Fruit fly (Drosophila melanogaster) whole organism, embryonic: Measurements from ENCODE around the gene mRRF2.

ENCODE experiments used
- Asciz ChIP-seq: fragments of 200-800 bp; sonication (Bioruptor generic); optimal IDR thresholded peaks from 2 replicates; lab custom pipeline; 2017; ENCODE audit warnings: missing biosample characterization, mild to moderate bottlenecking, missing genetic modification characterization, missing genetic modification reagents
- CG10959 ChIP-seq: fragments of 200-800 bp; sonication (Bioruptor generic); IDR thresholded peaks from 2 replicates; pipeline ENCODE4 v1.3.6; 2022; ENCODE audit warnings: missing biosample characterization, missing genetic modification characterization
- CG12236 ChIP-seq: fragments of 200-800 bp; sonication (Bioruptor generic); optimal IDR thresholded peaks from 2 replicates; lab custom pipeline; 2016; ENCODE audit warnings: missing biosample characterization, missing genetic modification characterization
- CG13894 ChIP-seq: fragments of 200-800 bp; sonication (Bioruptor generic); optimal IDR thresholded peaks from 3 replicates; lab custom pipeline; 2018; ENCODE audit warnings: missing biosample characterization, mild to moderate bottlenecking, missing genetic modification characterization, moderate library complexity
- CG15514 ChIP-seq: fragments of 200-800 bp; sonication (Bioruptor generic); optimal IDR thresholded peaks from 3 replicates; lab custom pipeline; 2017; ENCODE audit warnings: missing biosample characterization, missing genetic modification characterization, mild to moderate bottlenecking, moderate library complexity, missing genetic modification reagents
- CG15696 ChIP-seq: fragments of 200-800 bp; sonication (Bioruptor generic); optimal IDR thresholded peaks from 2 replicates; lab custom pipeline; 2019; ENCODE audit warnings: missing biosample characterization, mild to moderate bottlenecking, missing genetic modification characterization, moderate library complexity
- CG1832 ChIP-seq: fragments of 200-800 bp; sonication (Bioruptor generic); optimal IDR thresholded peaks from 2 replicates; lab custom pipeline; 2017; ENCODE audit warnings: missing biosample characterization, mild to moderate bottlenecking, missing genetic modification characterization, inconsistent platforms
- CG2199 ChIP-seq: fragments of 200-800 bp; sonication (Bioruptor generic); IDR thresholded peaks from 3 replicates; pipeline ENCODE4 v1.3.6; 2022; ENCODE audit warnings: missing biosample characterization, missing genetic modification characterization
- CG31441 ChIP-seq: fragments of 200-800 bp; sonication (Bioruptor generic); IDR thresholded peaks from 2 replicates; pipeline ENCODE4 v1.3.6; 2022; ENCODE audit warnings: missing biosample characterization, missing genetic modification characterization
- CG34376 ChIP-seq: fragments of 200-800 bp; sonication (Bioruptor generic); optimal IDR thresholded peaks from 2 replicates; lab custom pipeline; 2018; ENCODE audit warnings: missing biosample characterization, mild to moderate bottlenecking, missing genetic modification characterization
- CG3847 ChIP-seq: fragments of 200-800 bp; sonication (Bioruptor generic); IDR thresholded peaks from 2 replicates; pipeline ENCODE4 v1.3.6; 2022; ENCODE audit warnings: missing biosample characterization, missing genetic modification characterization
- CG4282 ChIP-seq: fragments of 200-800 bp; sonication (Bioruptor generic); optimal IDR thresholded peaks from 2 replicates; lab custom pipeline; 2016; ENCODE audit warnings: missing biosample characterization, missing genetic modification characterization
- CG6175 ChIP-seq: fragments of 200-800 bp; sonication (Bioruptor generic); IDR thresholded peaks from 3 replicates; pipeline ENCODE4 v1.3.6; 2022; ENCODE audit warnings: missing biosample characterization, missing genetic modification characterization
- CG7987 ChIP-seq: fragments of 200-800 bp; sonication (Bioruptor generic); optimal IDR thresholded peaks from 2 replicates; lab custom pipeline; 2018; ENCODE audit warnings: missing biosample characterization, mild to moderate bottlenecking, missing genetic modification characterization, moderate library complexity
- CG8478 ChIP-seq: fragments of >200 bp; optimal IDR thresholded peaks from 2 replicates; lab custom pipeline; 2018
- CG8924 ChIP-seq: fragments of 200-800 bp; optimal IDR thresholded peaks from 3 replicates; lab custom pipeline; 2019; ENCODE audit warnings: missing biosample characterization, mild to moderate bottlenecking, missing genetic modification characterization, moderate library complexity
- CG9215 ChIP-seq: fragments of 200-800 bp; sonication (Bioruptor generic); IDR thresholded peaks from 2 replicates; pipeline ENCODE4 v1.3.6; 2022; ENCODE audit warnings: missing biosample characterization, missing genetic modification characterization
- CG9437 ChIP-seq: fragments of 200-800 bp; sonication (Bioruptor generic); optimal IDR thresholded peaks from 2 replicates; lab custom pipeline; 2018; ENCODE audit warnings: missing biosample characterization, mild to moderate bottlenecking, missing genetic modification characterization
- D19A ChIP-seq: fragments of 200-800 bp; optimal IDR thresholded peaks from 3 replicates; lab custom pipeline; 2019; ENCODE audit warnings: missing biosample characterization, mild to moderate bottlenecking, missing genetic modification characterization, moderate library complexity
- Deaf1 ChIP-seq: fragments of 200-800 bp; optimal IDR thresholded peaks from 3 replicates; lab custom pipeline; 2019; ENCODE audit warnings: missing biosample characterization, mild to moderate bottlenecking, missing genetic modification characterization, moderate library complexity
- Doc2 ChIP-seq: fragments of 200-800 bp; sonication (Bioruptor generic); IDR thresholded peaks from 2 replicates; pipeline ENCODE4 v1.3.6; 2022; ENCODE audit warnings: missing biosample characterization, missing genetic modification characterization
- ERR ChIP-seq: fragments of 200-800 bp; sonication (Bioruptor generic); optimal IDR thresholded peaks from 2 replicates; lab custom pipeline; 2016; ENCODE audit warnings: missing biosample characterization, missing genetic modification characterization
- Gsc ChIP-seq: fragments of 200-800 bp; sonication (Bioruptor generic); IDR thresholded peaks from 2 replicates; pipeline ENCODE4 v1.3.6; 2022; ENCODE audit warnings: missing biosample characterization, missing genetic modification characterization
- Hand ChIP-seq: fragments of 200-800 bp; sonication (Bioruptor generic); optimal IDR thresholded peaks from 2 replicates; lab custom pipeline; 2017; ENCODE audit warnings: mild to moderate bottlenecking, missing biosample characterization, missing genetic modification reagents, missing genetic modification characterization
- HmgD ChIP-seq: fragments of 200-800 bp; sonication (Bioruptor generic); optimal IDR thresholded peaks from 3 replicates; lab custom pipeline; 2016; ENCODE audit warnings: missing biosample characterization, missing genetic modification characterization
- Hmr ChIP-seq: fragments of 200-800 bp; sonication (Bioruptor generic); optimal IDR thresholded peaks from 3 replicates; lab custom pipeline; 2017; ENCODE audit warnings: mild to moderate bottlenecking, missing biosample characterization, missing genetic modification reagents, missing genetic modification characterization
- Lhr ChIP-seq: fragments of 200-800 bp; sonication (Bioruptor generic); optimal IDR thresholded peaks from 3 replicates; lab custom pipeline; 2017; ENCODE audit warnings: mild to moderate bottlenecking, missing biosample characterization, missing genetic modification reagents, missing genetic modification characterization
- NC2β ChIP-seq: fragments of 200-800 bp; sonication (Bioruptor generic); optimal IDR thresholded peaks from 2 replicates; lab custom pipeline; 2016; ENCODE audit warnings: missing biosample characterization, missing genetic modification characterization
- Nf-YC ChIP-seq: fragments of 200-800 bp; optimal IDR thresholded peaks from 3 replicates; lab custom pipeline; 2019; ENCODE audit warnings: missing biosample characterization, mild to moderate bottlenecking, missing genetic modification characterization, moderate library complexity
- NfI ChIP-seq: fragments of 200-800 bp; sonication (Bioruptor generic); optimal IDR thresholded peaks from 3 replicates; lab custom pipeline; 2018; ENCODE audit warnings: missing biosample characterization, mild to moderate bottlenecking, missing genetic modification characterization, moderate library complexity
- ac ChIP-seq: fragments of 200-800 bp; sonication (Bioruptor generic); optimal IDR thresholded peaks from 3 replicates; lab custom pipeline; 2017; ENCODE audit warnings: missing biosample characterization, mild to moderate bottlenecking, missing genetic modification characterization
- az2 ChIP-seq: fragments of 200-800 bp; sonication (Bioruptor generic); optimal IDR thresholded peaks from 3 replicates; lab custom pipeline; 2016; ENCODE audit warnings: missing biosample characterization, missing genetic modification characterization
- ci ChIP-seq: fragments of 200-800 bp; sonication (Bioruptor generic); IDR thresholded peaks from 3 replicates; pipeline ENCODE4 v1.3.6; 2022; ENCODE audit warnings: missing biosample characterization, missing genetic modification characterization
- crc ChIP-seq: fragments of 200-800 bp; sonication (Bioruptor generic); optimal IDR thresholded peaks from 2 replicates; lab custom pipeline; 2016; ENCODE audit warnings: missing biosample characterization, missing genetic modification characterization
- dati ChIP-seq: fragments of 200-800 bp; sonication (Bioruptor generic); IDR thresholded peaks from 2 replicates; pipeline ENCODE4 v1.3.6; 2022; ENCODE audit warnings: missing biosample characterization, missing genetic modification characterization
- eve ChIP-seq, 2 experiments: fragments of >200 bp; optimal IDR thresholded peaks; 2 replicates each; lab custom pipeline; 2017; ENCODE audit warnings: missing biosample characterization in 2 of 2, missing genetic modification characterization in 2 of 2
- exex ChIP-seq: fragments of 200-800 bp; sonication (Bioruptor generic); optimal IDR thresholded peaks from 4 replicates; lab custom pipeline; 2018; ENCODE audit warnings: missing biosample characterization, mild to moderate bottlenecking, missing genetic modification characterization, moderate library complexity
- gcm2 ChIP-seq: fragments of 200-800 bp; sonication (Bioruptor generic); optimal IDR thresholded peaks from 2 replicates; lab custom pipeline; 2016; ENCODE audit warnings: missing biosample characterization, missing genetic modification characterization
- gfzf ChIP-seq: fragments of 200-800 bp; sonication (Bioruptor generic); optimal IDR thresholded peaks from 2 replicates; lab custom pipeline; 2016; ENCODE audit warnings: missing biosample characterization, mild to moderate bottlenecking, missing genetic modification characterization, moderate library complexity
- h ChIP-seq: fragments of >200 bp; optimal IDR thresholded peaks from 2 replicates; lab custom pipeline; 2017
- lbe ChIP-seq: fragments of 200-800 bp; sonication (Bioruptor generic); optimal IDR thresholded peaks from 2 replicates; lab custom pipeline; 2016; ENCODE audit warnings: missing biosample characterization, mild to moderate bottlenecking, missing genetic modification characterization
- oc ChIP-seq: fragments of 200-800 bp; sonication (Bioruptor generic); optimal IDR thresholded peaks from 2 replicates; lab custom pipeline; 2018; ENCODE audit warnings: missing biosample characterization, mild to moderate bottlenecking, missing genetic modification characterization, moderate library complexity
- org-1 ChIP-seq: fragments of 200-800 bp; sonication (Bioruptor generic); optimal IDR thresholded peaks from 2 replicates; lab custom pipeline; 2017; ENCODE audit warnings: missing biosample characterization, missing genetic modification characterization
- phol ChIP-seq: fragments of 200-800 bp; sonication (Bioruptor generic); optimal IDR thresholded peaks from 3 replicates; lab custom pipeline; 2018; ENCODE audit warnings: missing biosample characterization, mild to moderate bottlenecking, missing genetic modification characterization, moderate library complexity
- psq ChIP-seq: fragments of 200-800 bp; sonication (Bioruptor generic); optimal IDR thresholded peaks from 2 replicates; lab custom pipeline; 2017; ENCODE audit warnings: missing biosample characterization, missing genetic modification characterization
- pum ChIP-seq: fragments of 200-800 bp; sonication (Bioruptor generic); optimal IDR thresholded peaks from 2 replicates; lab custom pipeline; 2016; ENCODE audit warnings: missing biosample characterization, missing genetic modification characterization
- ranshi ChIP-seq: fragments of 200-800 bp; sonication (Bioruptor generic); IDR thresholded peaks from 2 replicates; pipeline ENCODE4 v1.3.6; 2022; ENCODE audit warnings: missing biosample characterization, missing genetic modification characterization
- sens ChIP-seq: fragments of 200-800 bp; sonication (Bioruptor generic); peaks from one replicate; lab custom pipeline; 2016; ENCODE audit warnings: missing biosample characterization, missing genetic modification characterization
- slbo ChIP-seq: fragments of 200-800 bp; sonication (Bioruptor generic); IDR thresholded peaks from 2 replicates; pipeline ENCODE4 v1.3.6; 2022; ENCODE audit warnings: missing biosample characterization, missing genetic modification characterization
- slou ChIP-seq: fragments of 200-800 bp; sonication (Bioruptor generic); optimal IDR thresholded peaks from 3 replicates; lab custom pipeline; 2016; ENCODE audit warnings: missing biosample characterization, missing genetic modification characterization
- ttk ChIP-seq: fragments of 200-800 bp; sonication (Bioruptor generic); IDR thresholded peaks from 2 replicates; pipeline ENCODE4 v2.1.2; 2022; ENCODE audit warnings: missing biosample characterization, missing genetic modification characterization
- tx ChIP-seq: fragments of 200-800 bp; sonication (Bioruptor generic); optimal IDR thresholded peaks from 2 replicates; lab custom pipeline; 2016; ENCODE audit warnings: missing biosample characterization, missing genetic modification characterization
- zf30C ChIP-seq: fragments of 200-800 bp; sonication (Bioruptor generic); optimal IDR thresholded peaks from 3 replicates; lab custom pipeline; 2018; ENCODE audit warnings: missing biosample characterization, mild to moderate bottlenecking, missing genetic modification characterization

mRRF2 gene

dm6 chr3R:22663115-22663514 lies 49.6 kb downstream of the mRRF2 start (continued):
- TF ChIP-seq crc (GFP tag; lab: Kevin White, UChicago): peak; percentile 1
- TF ChIP-seq ttk: peak; percentile 40; the same call in 1 of the 2 replicates
- no peak for TF ChIP-seq CG12236 (GFP tag; lab: Kevin White, UChicago)
- no peak for TF ChIP-seq CG2199 (GFP tag; lab: Robert Waterston, UW)
- peak; percentile 22 for TF ChIP-seq slou (GFP tag; lab: Kevin White, UChicago)
- peak; percentile 23 for TF ChIP-seq exex
- peak; percentile 34 for TF ChIP-seq CG9437 (GFP tag; lab: Kevin White, UChicago)
- no peak for TF ChIP-seq ac
- TF ChIP-seq Doc2 (GFP tag; lab: Robert Waterston, UW): no peak
- TF ChIP-seq CG4282 (GFP tag; lab: Kevin White, UChicago): no peak
- peak; percentile 59 for TF ChIP-seq CG31441 (GFP tag; lab: Robert Waterston, UW)
- TF ChIP-seq CG10959: peak; percentile 40
- no peak for TF ChIP-seq CG1832 (GFP tag; lab: Kevin White, UChicago)
- peak; percentile 58 for TF ChIP-seq org-1 (GFP tag; lab: Kevin White, UChicago)
- peak in 1 of 2 experiments; percentile 77 for TF ChIP-seq eve (GFP tag; optimal IDR thresholded peaks at IDR 0.05; lab: Kevin White, UChicago)
- no peak for TF ChIP-seq CG34376 (GFP tag; lab: Kevin White, UChicago)
- TF ChIP-seq Nf-YC: no peak
- no peak for TF ChIP-seq gfzf (GFP tag; lab: Kevin White, UChicago)
- peak; percentile 61 for TF ChIP-seq NfI
- TF ChIP-seq ERR: no peak
- TF ChIP-seq dati (GFP tag; lab: Robert Waterston, UW): no peak
- peak; percentile 59 for TF ChIP-seq CG13894
- peak; percentile 71 for TF ChIP-seq phol (tag; lab: Kevin White, UChicago)
- TF ChIP-seq Hmr (GFP tag; lab: Kevin White, UChicago): peak; percentile 69
- no peak for TF ChIP-seq zf30C (GFP tag; lab: Kevin White, UChicago)
- no peak for TF ChIP-seq CG9215 (GFP tag; lab: Robert Waterston, UW)
- peak; percentile 77 for TF ChIP-seq CG3847
- peak; percentile 55; the same call in 1 of the 2 replicates for TF ChIP-seq ranshi (GFP tag; lab: Robert Waterston, UW)
- TF ChIP-seq CG6175 (GFP tag; lab: Robert Waterston, UW): no peak
- no peak for TF ChIP-seq gcm2 (GFP tag; lab: Kevin White, UChicago)
- peak; percentile 71 for TF ChIP-seq az2 (GFP tag; lab: Kevin White, UChicago)
- TF ChIP-seq oc (tag; lab: Kevin White, UChicago): peak; percentile 56
- TF ChIP-seq Gsc (GFP tag; lab: Robert Waterston, UW): no peak
- TF ChIP-seq CG7987 (GFP tag; lab: Kevin White, UChicago): no peak
- peak; percentile 45 for TF ChIP-seq Hand (GFP tag; lab: Kevin White, UChicago)
- TF ChIP-seq lbe (GFP tag; lab: Kevin White, UChicago): no peak
- TF ChIP-seq Asciz (GFP tag; lab: Kevin White, UChicago): peak; percentile 28
- peak; percentile 35 for TF ChIP-seq Deaf1 (tag; lab: Kevin White, UChicago)
- no peak for TF ChIP-seq HmgD (GFP tag; lab: Kevin White, UChicago)
- TF ChIP-seq Lhr (GFP tag; lab: Kevin White, UChicago): peak; percentile 5
- peak; percentile 88 for TF ChIP-seq ci (GFP tag; lab: Robert Waterston, UW)
- TF ChIP-seq CG15514: peak; percentile 48
- TF ChIP-seq slbo (GFP tag; lab: Robert Waterston, UW): peak; percentile 92
- TF ChIP-seq psq: no peak
- TF ChIP-seq tx: peak; percentile 27
- no peak for TF ChIP-seq CG15696 (tag; lab: Kevin White, UChicago)
- no peak for TF ChIP-seq h
- peak; percentile 66 for TF ChIP-seq NC2β
- TF ChIP-seq CG8924 (tag; lab: Kevin White, UChicago): peak; percentile 63
- peak; percentile 12 for TF ChIP-seq pum (GFP tag; lab: Kevin White, UChicago)
- TF ChIP-seq CG8478 (lab: Kevin White, UChicago): no peak
- TF ChIP-seq sens (GFP tag; lab: Kevin White, UChicago): peak; percentile 83
- TF ChIP-seq D19A (tag; lab: Kevin White, UChicago): peak; percentile 50
